Worm (Caenorhabditis elegans) whole organism, young adult: ENCODE measurements around the gene Y47D3A.31.

ENCODE experiments used
- F49E8.2 ChIP-seq: sonication (generic microtip); optimal IDR thresholded peaks from 3 replicates; lab custom pipeline; 2017; ENCODE audit warnings: missing genetic modification characterization, mild to moderate bottlenecking, missing compliant biosample characterization, antibody characterized with exemption, moderate library complexity; ENCODE audit not compliant: insufficient read depth
- ama-1 ChIP-seq, 3 experiments: fragments of 150-350 bp in 1 of 3; sonication (generic microtip) in 2 of 3; optimal IDR thresholded peaks; 2 replicates each; lab custom pipeline; 2014 to 2018; ENCODE audit warnings: missing biosample characterization in 2 of 3, missing genetic modification characterization in 2 of 3, missing genetic modification reagents in 2 of 3
- egl-18 ChIP-seq: fragments of 200-800 bp; sonication (Bioruptor generic); IDR thresholded peaks from 2 replicates; pipeline ENCODE4 v1.3.6; 2022; ENCODE audit warnings: missing genetic modification reagents, missing genetic modification characterization, missing compliant biosample characterization
- egl-44 ChIP-seq: fragments of 200-800 bp; sonication (Bioruptor generic); IDR thresholded peaks from 2 replicates; pipeline ENCODE4 v1.3.6; 2022; ENCODE audit warnings: missing genetic modification reagents, missing genetic modification characterization, missing compliant biosample characterization
- ekl-4 ChIP-seq: fragments of 200-800 bp; sonication (Bioruptor generic); IDR thresholded peaks from 2 replicates; pipeline ENCODE4 v1.3.6; 2022; ENCODE audit warnings: missing genetic modification reagents, missing genetic modification characterization, missing compliant biosample characterization
- lin-54 ChIP-seq: fragments of 200-800 bp; sonication (Bioruptor generic); optimal IDR thresholded peaks from 2 replicates; lab custom pipeline; 2018; ENCODE audit warnings: mild to moderate bottlenecking, missing genetic modification characterization, missing compliant biosample characterization
- madf-8 ChIP-seq: fragments of 200-800 bp; sonication (Bioruptor generic); conservative IDR thresholded peaks from 2 replicates; pipeline ENCODE4 v1.3.6; 2022; ENCODE audit warnings: missing genetic modification reagents, missing genetic modification characterization, missing compliant biosample characterization
- nhr-80 ChIP-seq: sonication (generic microtip); optimal IDR thresholded peaks from 2 replicates; lab custom pipeline; 2016; ENCODE audit warnings: missing genetic modification characterization, missing compliant biosample characterization
- snpc-4 ChIP-seq, 5 experiments: fragments of 150-350 bp in 1 of 5; sonication (generic microtip) in 4 of 5; optimal IDR thresholded peaks; 2 replicates each; lab custom pipeline; 2014 to 2018; ENCODE audit warnings: missing genetic modification characterization in 5 of 5, missing biosample characterization in 3 of 5, antibody characterized with exemption in 2 of 5, mild to moderate bottlenecking in 2 of 5, missing compliant biosample characterization in 2 of 5, missing genotype in 2 of 5, moderate library complexity in 2 of 5, missing genetic modification reagents in 1 of 5
- tbx-9 ChIP-seq: sonication (generic microtip); optimal IDR thresholded peaks from 2 replicates; lab custom pipeline; 2016; ENCODE audit warnings: borderline replicate concordance, missing genetic modification characterization, inconsistent platforms, missing compliant biosample characterization
- unc-62 ChIP-seq: fragments of 150-350 bp; optimal IDR thresholded peaks from 2 replicates; lab custom pipeline; 2014; ENCODE audit warnings: missing biosample characterization, missing genetic modification reagents, missing genetic modification characterization
- ztf-3 ChIP-seq: fragments of 200-800 bp; sonication (Bioruptor generic); optimal IDR thresholded peaks from 2 replicates; lab custom pipeline; 2018; ENCODE audit warnings: mild to moderate bottlenecking, missing genetic modification characterization, missing compliant biosample characterization

- TF ChIP-seq tbx-9 (tag; lab: Kevin White, UChicago) (no peak), ztf-3 (no peak), nhr-80 (no peak), madf-8 (GFP tag; lab: Robert Waterston, UW) (no peak), snpc-4 (GFP tag; optimal IDR thresholded peaks at IDR 0.05; lab: Kevin White, UChicago) (no peak), snpc-4 (tag; optimal IDR thresholded peaks at IDR 0.05; lab: Kevin White, UChicago) (peak; percentile 0 to 64 (median 44)), ama-1 (optimal IDR thresholded peaks at IDR 0.05; lab: Kevin White, UChicago) (no peak), ama-1 (GFP tag; optimal IDR thresholded peaks at IDR 0.05; lab: Kevin White, UChicago) (no peak), lin-54 (GFP tag; lab: Kevin White, UChicago) (peak; percentile 78), F49E8.2 (tag; lab: Kevin White, UChicago) (peak; percentile 6), egl-18 (GFP tag; lab: Robert Waterston, UW) (no peak), ekl-4 (peak; percentile 71), unc-62 (no peak), egl-44 (no peak)
Observed at ce11 chrIII:11110756-11111155, 46.2 kb downstream of the Y47D3A.31 start.
